Fruit fly (Drosophila melanogaster) whole organism: ENCODE results near the gene CG42272.

Experiments used
- CG8478 ChIP-seq: fragments of >200 bp; optimal IDR thresholded peaks from 2 replicates; lab custom pipeline; 2018; ENCODE audit warnings: inconsistent platforms
- pan ChIP-seq: fragments of >200 bp; optimal IDR thresholded peaks from 2 replicates; lab custom pipeline; 2017

DNA sequence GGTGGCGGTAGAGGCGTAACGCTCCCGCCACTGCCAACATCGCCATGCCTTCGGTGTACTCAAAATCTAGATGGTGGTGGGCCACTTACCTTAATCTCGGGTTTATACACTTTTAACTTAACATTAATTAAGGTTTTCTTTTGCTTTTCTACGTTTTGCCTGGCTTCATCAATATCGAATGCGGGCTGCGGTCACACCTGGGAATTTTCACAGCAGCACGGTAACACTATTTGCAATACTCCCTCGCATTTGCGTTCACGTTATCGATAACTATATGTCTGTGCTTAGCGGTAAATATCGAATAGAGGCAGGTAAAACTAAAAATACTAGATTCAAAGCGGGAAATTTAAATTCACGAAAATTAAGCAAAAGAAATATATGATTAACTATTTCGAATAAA, 8.9 kb upstream of the CG42272 start, which contains the start of gene Bre1:
- TF ChIP-seq pan (lab: Kevin White, UChicago) = no peak
- TF ChIP-seq CG8478 (lab: Kevin White, UChicago) = no peak
